Fruit fly (Drosophila melanogaster) whole organism, adult: ENCODE measurements around the gene CG6163.

Source experiments
- CG7101 ChIP-seq: fragments of 200-800 bp; sonication (Bioruptor generic); optimal IDR thresholded peaks from 2 replicates; lab custom pipeline; 2018; ENCODE audit warnings: missing biosample characterization, mild to moderate bottlenecking, missing genetic modification characterization, moderate library complexity
- Clk ChIP-seq: fragments of 200-800 bp; sonication (Bioruptor generic); optimal IDR thresholded peaks from 2 replicates; lab custom pipeline; 2017; ENCODE audit warnings: missing biosample characterization, missing genetic modification characterization
- kay ChIP-seq: fragments of 200-800 bp; sonication (Bioruptor generic); peaks from one replicate; lab custom pipeline; 2016; ENCODE audit warnings: missing biosample characterization, missing genetic modification characterization, borderline replicate concordance
- tj ChIP-seq: fragments of 200-800 bp; sonication (Bioruptor generic); optimal IDR thresholded peaks from 3 replicates; lab custom pipeline; 2017; ENCODE audit warnings: missing biosample characterization, mild to moderate bottlenecking, missing genetic modification characterization, moderate library complexity
- toe ChIP-seq: fragments of 200-800 bp; sonication (Bioruptor generic); optimal IDR thresholded peaks from 2 replicates; lab custom pipeline; 2016; ENCODE audit warnings: missing biosample characterization, missing genetic modification characterization

dm6 chr3L:11381126-11381940, 16.6 kb upstream of the CG6163 start:
- no peak for TF ChIP-seq CG7101 (tag; lab: Kevin White, UChicago)
- TF ChIP-seq Clk (GFP tag; lab: Kevin White, UChicago): no peak
- no peak for TF ChIP-seq kay (GFP tag; lab: Kevin White, UChicago)
- TF ChIP-seq tj (GFP tag; lab: Kevin White, UChicago): peak; percentile 95
- no peak for TF ChIP-seq toe (GFP tag; lab: Kevin White, UChicago)
